Fruit fly (Drosophila melanogaster): ENCODE data around the gene Cpr64Aa.

The Cpr64Aa gene

dm6 chr3L:4252121-4252861 is 43.3 kb upstream of the Cpr64Aa start (continued):
- TF ChIP-seq prd (optimal IDR thresholded peaks at IDR 0.05) (no peak), prd (GFP tag; IDR thresholded peaks at IDR 0.05) (no peak), ems (GFP tag; optimal IDR thresholded peaks at IDR 0.05) (no peak), dati (GFP tag; IDR thresholded peaks at IDR 0.05) (no peak), Med (GFP tag) (peak; percentile 43), ind (GFP tag; optimal IDR thresholded peaks at IDR 0.05) (no peak), h (optimal IDR thresholded peaks at IDR 0.05) (no peak), Optix (GFP tag; IDR thresholded peaks at IDR 0.05) (no peak), salm (tag; optimal IDR thresholded peaks at IDR 0.05) (no peak), ara (GFP tag; IDR thresholded peaks at IDR 0.05) (no peak), CG15479 (GFP tag; optimal IDR thresholded peaks at IDR 0.05) (peak; percentile 35), shn (GFP tag; optimal IDR thresholded peaks at IDR 0.05) (no peak), D19A (tag; optimal IDR thresholded peaks at IDR 0.05) (no peak), HmgD (GFP tag; optimal IDR thresholded peaks at IDR 0.05) (peak; percentile 54), chm (GFP tag; IDR thresholded peaks at IDR 0.05) (no peak), CG31224 (GFP tag; IDR thresholded peaks at IDR 0.05) (no peak), Sry-β (GFP tag; optimal IDR thresholded peaks at IDR 0.05) (peak; percentile 85), sisA (GFP tag; IDR thresholded peaks at IDR 0.05) (no peak), CG1647 (GFP tag; optimal IDR thresholded peaks at IDR 0.05) (no peak), row (GFP tag; IDR thresholded peaks at IDR 0.05) (peak; percentile 40), CG4424 (GFP tag; optimal IDR thresholded peaks at IDR 0.05) (no peak), CG7928 (GFP tag; optimal IDR thresholded peaks at IDR 0.05) (no peak), CG11723 (GFP tag; optimal IDR thresholded peaks at IDR 0.05) (no peak), Nf-YB (GFP tag; optimal IDR thresholded peaks at IDR 0.05) (no peak), Hmx (GFP tag; optimal IDR thresholded peaks at IDR 0.05) (no peak), CG2199 (GFP tag; IDR thresholded peaks at IDR 0.05) (0 out of 3 replicates have a peak, but pooled peaks have one; percentile 16), cas (GFP tag; IDR thresholded peaks at IDR 0.05) (no peak), Nf-YC (tag; optimal IDR thresholded peaks at IDR 0.05) (no peak), Kr (GFP tag; optimal IDR thresholded peaks at IDR 0.05) (no peak), Hand (GFP tag; optimal IDR thresholded peaks at IDR 0.05) (no peak), pnt (GFP tag; optimal IDR thresholded peaks at IDR 0.05) (no peak), CG4360 (GFP tag; IDR thresholded peaks at IDR 0.05) (peak; percentile 99), CG43689 (GFP tag; IDR thresholded peaks at IDR 0.05) (no peak), slou (GFP tag; optimal IDR thresholded peaks at IDR 0.05) (no peak), Dbx (GFP tag; IDR thresholded peaks at IDR 0.05) (no peak), hbn (GFP tag; IDR thresholded peaks at IDR 0.05; ENCODE audit: partially characterized antibody) (no peak), zen2 (GFP tag; IDR thresholded peaks at IDR 0.05; ENCODE audit: partially characterized antibody) (0 out of 3 replicates have a peak, but pooled peaks have one; percentile 39), Myb (GFP tag; optimal IDR thresholded peaks at IDR 0.05) (peak; percentile 8), CG3995 (GFP tag; optimal IDR thresholded peaks at IDR 0.05) (peak; percentile 92), ssp (GFP tag; IDR thresholded peaks at IDR 0.05) (no peak), CG34376 (GFP tag; optimal IDR thresholded peaks at IDR 0.05) (no peak), CrebB (tag; optimal IDR thresholded peaks at IDR 0.05) (no peak), Vsx1 (GFP tag; optimal IDR thresholded peaks at IDR 0.05) (no peak), CG17829 (tag; optimal IDR thresholded peaks at IDR 0.05) (peak; percentile 2), cad (GFP tag; optimal IDR thresholded peaks at IDR 0.05) (no peak), pita (GFP tag; optimal IDR thresholded peaks at IDR 0.05) (no peak), tll (GFP tag; optimal IDR thresholded peaks at IDR 0.05) (peak; percentile 23 to 75), zen (tag; optimal IDR thresholded peaks at IDR 0.05) (no peak), ci (GFP tag; IDR thresholded peaks at IDR 0.05) (0 out of 3 replicates have a peak, but pooled peaks have one; percentile 24), HLHmδ (GFP tag; optimal IDR thresholded peaks at IDR 0.05) (no peak), HmgZ (tag; optimal IDR thresholded peaks at IDR 0.05) (no peak)

Measured in whole organism, embryonic.